Worm (Caenorhabditis elegans): ENCODE data around the gene T22B7.7.

DNA sequence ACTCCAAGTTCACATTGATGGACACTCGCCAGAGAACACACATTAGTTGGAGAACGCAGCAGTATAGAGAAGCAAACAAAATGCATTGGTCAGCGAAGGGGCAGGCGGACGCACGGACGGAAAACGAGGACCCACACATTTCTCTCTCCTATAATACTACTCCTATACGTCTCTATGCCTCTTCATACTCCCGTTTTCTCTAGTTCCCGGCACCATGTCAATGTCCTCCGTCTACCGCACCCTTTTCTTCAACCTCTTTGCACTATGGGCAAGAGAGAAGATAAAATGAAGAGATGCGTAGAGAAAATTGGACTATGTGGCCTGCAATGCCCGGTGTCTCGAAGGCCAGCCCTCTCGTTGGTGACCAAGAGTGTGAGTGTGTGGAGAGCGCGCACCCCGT is 32.2 kb upstream of the T22B7.7 start, which contains the start of gene set-20:
- no peak for TF ChIP-seq flt-1 (GFP tag; IDR thresholded peaks at IDR 0.05)
- no peak for TF ChIP-seq hmbx-1 (tag; optimal IDR thresholded peaks at IDR 0.05)
- TF ChIP-seq ama-1 (optimal IDR thresholded peaks at IDR 0.05): no peak
- TF ChIP-seq tbx-11 (GFP tag; IDR thresholded peaks at IDR 0.05): no peak
- TF ChIP-seq tbx-37 (GFP tag; conservative IDR thresholded peaks at IDR 0.05): no peak
- TF ChIP-seq pes-1 (GFP tag; IDR thresholded peaks at IDR 0.05): no peak
- TF ChIP-seq hmg-4 (GFP tag; optimal IDR thresholded peaks at IDR 0.05): peak; percentile 93
- peak; percentile 91 for TF ChIP-seq F13C5.2 (tag; optimal IDR thresholded peaks at IDR 0.05)
- TF ChIP-seq B0310.2 (tag; optimal IDR thresholded peaks at IDR 0.05): no peak
- peak; percentile 63; the same call in 1 of the 2 replicates for TF ChIP-seq sea-1 (GFP tag; conservative IDR thresholded peaks at IDR 0.05)
- TF ChIP-seq aly-1 (tag; optimal IDR thresholded peaks at IDR 0.05): peak; percentile 7

Measured in whole organism, early embryonic.